Worm (Caenorhabditis elegans) whole organism, L4 larva: Measurements from ENCODE around the gene frpr-9.

Experiments used
- F44E2.7 ChIP-seq: fragments of 200-800 bp; sonication (Bioruptor generic); IDR thresholded peaks from 2 replicates; pipeline ENCODE4 v2.1.2; 2022; ENCODE audit warnings: missing genetic modification characterization, missing compliant biosample characterization
- T20F7.1 ChIP-seq: fragments of 200-800 bp; sonication (Bioruptor generic); optimal IDR thresholded peaks from 2 replicates; lab custom pipeline; 2018; ENCODE audit warnings: mild to moderate bottlenecking, missing genetic modification characterization, missing compliant biosample characterization
- Y5F2A.4 ChIP-seq: fragments of 200-800 bp; sonication (Bioruptor generic); optimal IDR thresholded peaks from 2 replicates; lab custom pipeline; 2018; ENCODE audit warnings: mild to moderate bottlenecking, missing genetic modification characterization, missing compliant biosample characterization
- ZK546.5 ChIP-seq, 2 experiments: sonication (generic microtip); optimal IDR thresholded peaks; 2 replicates each; lab custom pipeline; 2017; ENCODE audit warnings: missing biosample characterization in 2 of 2, missing genetic modification characterization in 2 of 2
- aha-1 ChIP-seq: fragments of 150-350 bp; peaks from one replicate; lab custom pipeline; 2014; ENCODE audit warnings: missing biosample characterization, missing genetic modification characterization
- aly-2 ChIP-seq: sonication (generic microtip); optimal IDR thresholded peaks from 2 replicates; lab custom pipeline; 2018; ENCODE audit warnings: missing biosample characterization, missing genetic modification characterization
- ama-1 ChIP-seq: fragments of 150-350 bp; optimal IDR thresholded peaks from 2 replicates; lab custom pipeline; 2014; ENCODE audit warnings: inconsistent platforms, mixed read lengths
- arid-1 ChIP-seq: fragments of 200-800 bp; sonication (Bioruptor generic); conservative IDR thresholded peaks from 2 replicates; pipeline ENCODE4 v1.3.6; 2022; ENCODE audit warnings: missing genetic modification reagents, missing genetic modification characterization, missing compliant biosample characterization
- attf-4 ChIP-seq: sonication (generic microtip); optimal IDR thresholded peaks from 3 replicates; lab custom pipeline; 2017; ENCODE audit warnings: missing biosample characterization, missing genetic modification characterization
- ceh-20 ChIP-seq: fragments of 200-800 bp; sonication (Bioruptor generic); IDR thresholded peaks from 2 replicates; pipeline ENCODE4 v1.3.6; 2022; ENCODE audit warnings: missing genetic modification reagents, missing genetic modification characterization, missing compliant biosample characterization
- ceh-28 ChIP-seq: fragments of 150-350 bp; optimal IDR thresholded peaks from 2 replicates; lab custom pipeline; 2014; ENCODE audit warnings: missing biosample characterization, missing genetic modification reagents, missing genetic modification characterization
- ceh-32 ChIP-seq: sonication (generic microtip); optimal IDR thresholded peaks from 2 replicates; lab custom pipeline; 2016; ENCODE audit warnings: mild to moderate bottlenecking, missing genetic modification characterization, missing compliant biosample characterization; ENCODE audit not compliant: poor library complexity
- ceh-62 ChIP-seq: sonication (generic microtip); optimal IDR thresholded peaks from 2 replicates; lab custom pipeline; 2017; ENCODE audit warnings: missing biosample characterization, missing genetic modification characterization
- ctbp-1 ChIP-seq: fragments of 200-800 bp; sonication (Bioruptor generic); IDR thresholded peaks from 2 replicates; pipeline ENCODE4 v1.3.6; 2022; ENCODE audit warnings: missing genetic modification reagents, missing genetic modification characterization, missing compliant biosample characterization
- dpl-1 ChIP-seq: fragments of 150-350 bp; optimal IDR thresholded peaks from 2 replicates; lab custom pipeline; 2014; ENCODE audit warnings: missing biosample characterization, missing genetic modification reagents, missing genetic modification characterization
- egl-43 ChIP-seq: fragments of 200-800 bp; sonication (Bioruptor generic); IDR thresholded peaks from 2 replicates; pipeline ENCODE4 v1.3.6; 2022; ENCODE audit warnings: missing genetic modification reagents, missing genetic modification characterization, missing compliant biosample characterization
- fkh-10 ChIP-seq: fragments of 150-350 bp; optimal IDR thresholded peaks from 2 replicates; lab custom pipeline; 2014; ENCODE audit warnings: missing biosample characterization, missing genetic modification reagents, missing genetic modification characterization
- hlh-11 ChIP-seq: fragments of 200-800 bp; sonication (Bioruptor generic); optimal IDR thresholded peaks from 2 replicates; lab custom pipeline; 2018; ENCODE audit warnings: mild to moderate bottlenecking, missing genetic modification characterization, missing compliant biosample characterization
- hmg-1.1 ChIP-seq: fragments of 200-800 bp; sonication (Bioruptor generic); IDR thresholded peaks from 2 replicates; pipeline ENCODE4 v1.3.6; 2022; ENCODE audit warnings: missing genetic modification reagents, missing genetic modification characterization, missing compliant biosample characterization
- jun-1 ChIP-seq: fragments of 150-350 bp; optimal IDR thresholded peaks from 2 replicates; lab custom pipeline; 2014; ENCODE audit warnings: missing biosample characterization, missing genetic modification reagents, missing genetic modification characterization
- lin-1 ChIP-seq: fragments of 200-800 bp; sonication (Bioruptor generic); IDR thresholded peaks from 2 replicates; pipeline ENCODE4 v1.3.6; 2022; ENCODE audit warnings: missing genetic modification reagents, missing genetic modification characterization, missing compliant biosample characterization
- lin-13 ChIP-seq: fragments of 150-350 bp; optimal IDR thresholded peaks from 2 replicates; lab custom pipeline; 2014; ENCODE audit warnings: missing biosample characterization, missing genetic modification reagents, missing genetic modification characterization
- lin-29 ChIP-seq: fragments of 200-800 bp; sonication (Bioruptor generic); IDR thresholded peaks from 2 replicates; pipeline ENCODE4 v1.3.6; 2022; ENCODE audit warnings: missing genetic modification reagents, missing genetic modification characterization, missing compliant biosample characterization
- lin-38 ChIP-seq: fragments of 200-800 bp; sonication (Bioruptor generic); IDR thresholded peaks from 2 replicates; pipeline ENCODE4 v1.3.6; 2022; ENCODE audit warnings: missing genetic modification reagents, missing genetic modification characterization, missing compliant biosample characterization
- madf-5 ChIP-seq, 2 experiments: fragments of 200-800 bp; sonication (Bioruptor generic); IDR thresholded peaks; 2 replicates each; pipeline ENCODE4 v1.3.6; 2022; ENCODE audit warnings: missing compliant biosample characterization in 2 of 2, missing genetic modification characterization in 2 of 2
- mep-1 ChIP-seq: fragments of 150-350 bp; sonication (generic microtip); optimal IDR thresholded peaks from 3 replicates; lab custom pipeline; 2014; ENCODE audit warnings: missing biosample characterization, missing genetic modification characterization
- mes-2 ChIP-seq: sonication (generic microtip); optimal IDR thresholded peaks from 2 replicates; lab custom pipeline; 2016; ENCODE audit warnings: missing genotype, mild to moderate bottlenecking, missing genetic modification characterization, missing compliant biosample characterization; ENCODE audit not compliant: poor library complexity, severe bottlenecking
- mxl-2 ChIP-seq: fragments of 200-800 bp; sonication (Bioruptor generic); conservative IDR thresholded peaks from 2 replicates; pipeline ENCODE4 v1.3.6; 2022; ENCODE audit warnings: missing genetic modification reagents, missing genetic modification characterization, missing compliant biosample characterization
- mxl-3 ChIP-seq: fragments of 200-800 bp; sonication (Bioruptor generic); optimal IDR thresholded peaks from 2 replicates; lab custom pipeline; 2018; ENCODE audit warnings: mild to moderate bottlenecking, missing genetic modification characterization, missing compliant biosample characterization
- nhr-10 ChIP-seq: fragments of 150-350 bp; optimal IDR thresholded peaks from 2 replicates; lab custom pipeline; 2014; ENCODE audit warnings: missing biosample characterization, missing genetic modification characterization
- nhr-111 ChIP-seq: fragments of 200-800 bp; sonication (Bioruptor generic); optimal IDR thresholded peaks from 2 replicates; lab custom pipeline; 2018; ENCODE audit warnings: mild to moderate bottlenecking, missing genetic modification characterization, missing compliant biosample characterization
- nhr-237 ChIP-seq: sonication (generic microtip); optimal IDR thresholded peaks from 2 replicates; lab custom pipeline; 2017; ENCODE audit warnings: missing biosample characterization, missing genetic modification characterization
- nhr-6 ChIP-seq: fragments of 150-350 bp; optimal IDR thresholded peaks from 2 replicates; lab custom pipeline; 2014; ENCODE audit warnings: missing biosample characterization, missing genetic modification characterization
- nhr-77 ChIP-seq: fragments of 150-350 bp; optimal IDR thresholded peaks from 2 replicates; lab custom pipeline; 2014; ENCODE audit warnings: missing biosample characterization, missing genetic modification characterization
- pha-4 ChIP-seq, 2 experiments: fragments of 150-350 bp in 1 of 2; fragments of 200-800 bp in 1 of 2; sonication (Bioruptor generic) in 1 of 2; IDR thresholded peaks in 1 of 2; optimal IDR thresholded peaks in 1 of 2; 2 replicates each; pipeline versions ENCODE4 v1.3.6 to Lab custom; 2014 to 2022; ENCODE audit warnings: missing genetic modification characterization in 2 of 2, missing genetic modification reagents in 2 of 2, missing biosample characterization in 1 of 2, missing compliant biosample characterization in 1 of 2
- saeg-2 ChIP-seq: fragments of 200-800 bp; sonication (Bioruptor generic); IDR thresholded peaks from 2 replicates; pipeline ENCODE4 v1.3.6; 2022; ENCODE audit warnings: missing genetic modification reagents, missing genetic modification characterization, missing compliant biosample characterization
- sdz-12 ChIP-seq: fragments of 200-800 bp; sonication (Bioruptor generic); optimal IDR thresholded peaks from 2 replicates; lab custom pipeline; 2018; ENCODE audit warnings: mild to moderate bottlenecking, missing genetic modification characterization, missing compliant biosample characterization
- set-16 ChIP-seq: fragments of 200-800 bp; sonication (Bioruptor generic); IDR thresholded peaks from 2 replicates; pipeline ENCODE4 v1.3.6; 2022; ENCODE audit warnings: missing genetic modification reagents, missing genetic modification characterization, missing compliant biosample characterization
- snpc-1.2 ChIP-seq: fragments of 200-800 bp; sonication (Bioruptor generic); IDR thresholded peaks from 2 replicates; pipeline ENCODE4 v1.3.6; 2022; ENCODE audit warnings: missing genetic modification reagents, missing genetic modification characterization, missing compliant biosample characterization
- spr-1 ChIP-seq: sonication (generic microtip); optimal IDR thresholded peaks from 2 replicates; lab custom pipeline; 2016; ENCODE audit warnings: mild to moderate bottlenecking, missing genetic modification characterization, missing compliant biosample characterization
- spr-3 ChIP-seq: fragments of 200-800 bp; sonication (Bioruptor generic); optimal IDR thresholded peaks from 2 replicates; lab custom pipeline; 2018; ENCODE audit warnings: mild to moderate bottlenecking, missing genetic modification characterization, missing compliant biosample characterization
- unc-62 ChIP-seq, 3 experiments: fragments of 150-350 bp in 1 of 3; sonication (generic microtip); optimal IDR thresholded peaks in 2 of 3; peaks in 1 of 3; 1 replicate in 1 of 3; 2 replicates in 2 of 3; lab custom pipeline; 2014 to 2017; ENCODE audit warnings: missing biosample characterization in 3 of 3, missing genetic modification characterization in 3 of 3, missing genetic modification reagents in 3 of 3, missing genotype in 1 of 3
- vab-7 ChIP-seq: fragments of 200-800 bp; sonication (Bioruptor generic); IDR thresholded peaks from 2 replicates; pipeline ENCODE4 v1.3.6; 2022; ENCODE audit warnings: missing genetic modification reagents, missing genetic modification characterization, missing compliant biosample characterization
- zfp-2 ChIP-seq: sonication (generic microtip); optimal IDR thresholded peaks from 2 replicates; lab custom pipeline; 2016; ENCODE audit warnings: mild to moderate bottlenecking, missing genetic modification characterization, missing compliant biosample characterization
- zfp-3 ChIP-seq: fragments of 200-800 bp; sonication (Bioruptor generic); conservative IDR thresholded peaks from 2 replicates; pipeline ENCODE4 v1.3.6; 2022; ENCODE audit warnings: missing genetic modification reagents, missing genetic modification characterization, missing compliant biosample characterization
- zip-2 ChIP-seq: fragments of 150-350 bp; optimal IDR thresholded peaks from 2 replicates; lab custom pipeline; 2014; ENCODE audit warnings: missing biosample characterization, missing genetic modification characterization
- ztf-7 ChIP-seq: fragments of 150-350 bp; optimal IDR thresholded peaks from 2 replicates; lab custom pipeline; 2014; ENCODE audit warnings: missing biosample characterization, missing genetic modification characterization

Gene frpr-9

DNA sequence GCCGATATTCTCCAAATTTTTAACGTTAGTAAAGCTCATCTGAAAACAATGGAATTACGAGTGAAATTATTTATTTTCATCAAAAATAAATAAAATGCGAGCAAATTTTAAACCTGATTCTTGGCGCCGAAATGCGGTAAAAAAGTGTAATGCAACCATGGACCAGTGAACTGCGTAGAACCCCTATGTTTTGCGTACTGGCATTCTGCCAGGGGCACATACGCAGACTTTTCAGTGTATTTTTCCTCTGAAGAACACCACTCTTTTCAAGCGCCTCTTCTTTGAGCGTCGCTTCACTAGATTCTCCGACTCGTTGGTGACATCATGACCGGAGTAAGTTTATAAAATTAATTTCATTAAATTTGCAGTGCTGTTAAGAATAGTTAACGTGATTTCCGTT, 26.4 kb upstream of the frpr-9 start, which contains the start of the genes ctf-4 and eef-1G (continued):
- TF ChIP-seq nhr-111 (GFP tag; lab: Kevin White, UChicago) = no peak
- peak; percentile 87 for TF ChIP-seq mxl-3 (GFP tag; lab: Kevin White, UChicago)
- TF ChIP-seq unc-62 (GFP tag; optimal IDR thresholded peaks at IDR 0.05 in 1 of 2; lab: Kevin White, UChicago) = peak in 1 of 2 experiments; percentile 97
- TF ChIP-seq unc-62 (tag; optimal IDR thresholded peaks at IDR 0.05; lab: Kevin White, UChicago) = no peak
- peak; percentile 64 for TF ChIP-seq zip-2
- peak; percentile 87 for TF ChIP-seq arid-1
- peak; percentile 98 for TF ChIP-seq dpl-1
- peak; percentile 86 for TF ChIP-seq lin-29 (GFP tag; lab: Robert Waterston, UW)
- TF ChIP-seq mes-2 = peak; percentile 93
- TF ChIP-seq jun-1 (tag; lab: Kevin White, UChicago) = peak; percentile 84
- peak; percentile 83 for TF ChIP-seq zfp-3 (GFP tag; lab: Robert Waterston, UW)
- peak; percentile 84 for TF ChIP-seq zfp-2
- peak; percentile 97 for TF ChIP-seq nhr-6 (tag; lab: Kevin White, UChicago)
- peak; percentile 87 for TF ChIP-seq fkh-10 (GFP tag; lab: Kevin White, UChicago)
- TF ChIP-seq T20F7.1 = peak; percentile 91
- TF ChIP-seq aly-2 (tag; lab: Kevin White, UChicago) = no peak
- peak; percentile 56 for TF ChIP-seq ceh-32 (tag; lab: Kevin White, UChicago)
- TF ChIP-seq ama-1 (lab: Kevin White, UChicago) = peak; percentile 83
- TF ChIP-seq saeg-2 (GFP tag; lab: Robert Waterston, UW) = peak; percentile 87

DNA sequence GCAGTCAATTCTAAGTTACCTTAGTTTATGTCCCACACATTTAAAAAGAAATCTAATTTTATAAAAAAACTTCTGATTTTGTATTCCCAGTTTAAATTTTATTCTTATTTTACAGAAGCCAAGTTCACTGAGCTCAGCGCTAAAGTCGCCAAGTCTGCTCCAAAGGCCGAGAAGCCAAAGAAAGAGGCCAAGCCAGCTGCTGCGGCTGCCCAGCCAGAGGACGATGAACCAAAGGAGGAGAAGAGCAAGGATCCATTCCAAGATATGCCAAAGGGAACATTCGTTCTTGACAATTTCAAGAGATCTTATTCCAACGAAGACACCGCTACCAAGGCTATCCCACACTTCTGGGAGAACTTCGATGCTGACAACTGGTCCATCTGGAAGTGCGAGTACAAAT, 25.0 kb upstream of the frpr-9 start:
- TF ChIP-seq ZK546.5 (tag; optimal IDR thresholded peaks at IDR 0.05; lab: Kevin White, UChicago) (no peak), sdz-12 (peak; percentile 34), ctbp-1 (GFP tag; lab: Robert Waterston, UW) (no peak), pha-4 (GFP tag; IDR thresholded peaks at IDR 0.05; lab: Robert Waterston, UW) (no peak), pha-4 (tag; optimal IDR thresholded peaks at IDR 0.05; lab: Kevin White, UChicago) (no peak), mxl-2 (GFP tag; lab: Robert Waterston, UW) (no peak), ceh-62 (no peak), lin-38 (GFP tag; lab: Robert Waterston, UW) (peak; percentile 44), hlh-11 (tag; lab: Kevin White, UChicago) (no peak), mep-1 (tag; lab: Kevin White, UChicago) (no peak), ceh-20 (GFP tag; lab: Robert Waterston, UW) (no peak), nhr-77 (tag; lab: Kevin White, UChicago) (no peak), saeg-2 (GFP tag; lab: Robert Waterston, UW) (no peak), egl-43 (GFP tag; lab: Robert Waterston, UW) (0 out of 2 replicates have a peak, but pooled peaks have one; percentile 44), aly-2 (tag; lab: Kevin White, UChicago) (no peak), madf-5 (GFP tag; IDR thresholded peaks at IDR 0.05; lab: Robert Waterston, UW) (0 out of 4 replicates have a peak, but pooled peaks of 1 of the 2 experiments have one; percentile 48), aha-1 (tag; lab: Kevin White, UChicago) (peak; percentile 78), set-16 (peak; percentile 54)

DNA sequence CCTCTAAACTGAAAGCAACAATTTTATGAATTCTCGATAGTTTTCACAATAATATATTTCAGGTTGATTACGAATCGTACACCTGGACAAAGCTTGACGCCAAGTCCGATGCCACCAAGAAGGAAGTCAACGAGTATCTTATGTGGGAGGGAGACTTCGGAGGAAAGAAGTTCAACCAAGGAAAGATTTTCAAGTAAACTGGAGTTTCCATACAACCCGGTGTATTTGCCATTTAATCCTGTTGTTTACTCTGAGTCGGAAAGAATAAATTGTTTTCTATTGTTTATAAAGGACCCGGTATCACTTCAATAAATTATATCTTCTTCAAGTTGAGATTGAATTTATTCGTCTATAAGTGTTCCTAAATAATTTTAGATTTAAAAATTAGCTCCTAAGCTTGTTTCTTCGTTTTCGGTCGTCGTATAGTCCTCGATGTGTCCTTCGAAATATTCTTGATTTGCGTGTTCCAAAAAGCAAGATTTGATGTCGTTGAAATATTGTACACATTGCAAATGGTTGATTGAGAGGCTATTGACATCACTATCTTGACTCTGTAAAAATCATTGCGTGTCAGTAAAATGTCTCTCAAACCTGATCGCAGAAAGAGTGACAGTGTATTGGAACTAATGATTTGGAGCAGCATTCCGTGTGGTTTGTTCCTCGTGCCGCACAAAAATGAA, 24.2 kb upstream of the frpr-9 start:
- TF ChIP-seq lin-13 (GFP tag; lab: Kevin White, UChicago) = no peak
- no peak for TF ChIP-seq nhr-10
- TF ChIP-seq ZK546.5 (tag; optimal IDR thresholded peaks at IDR 0.05; lab: Kevin White, UChicago) = no peak
- no peak for TF ChIP-seq snpc-1.2 (GFP tag; lab: Robert Waterston, UW)
- no peak for TF ChIP-seq ceh-32 (tag; lab: Kevin White, UChicago)
- TF ChIP-seq spr-3 (GFP tag; lab: Kevin White, UChicago) = no peak
- TF ChIP-seq mxl-2 (GFP tag; lab: Robert Waterston, UW) = no peak
- no peak for TF ChIP-seq nhr-237 (tag; lab: Kevin White, UChicago)
- no peak for TF ChIP-seq ztf-7 (tag; lab: Kevin White, UChicago)
- no peak for TF ChIP-seq ceh-28 (tag; lab: Kevin White, UChicago)
- no peak for TF ChIP-seq F44E2.7 (GFP tag; lab: Robert Waterston, UW)
- no peak for TF ChIP-seq hmg-1.1
- no peak for TF ChIP-seq spr-1 (tag; lab: Kevin White, UChicago)
- no peak for TF ChIP-seq vab-7 (GFP tag; lab: Robert Waterston, UW)
- no peak for TF ChIP-seq mxl-3 (GFP tag; lab: Kevin White, UChicago)
- no peak for TF ChIP-seq Y5F2A.4 (GFP tag; lab: Kevin White, UChicago)
- no peak for TF ChIP-seq aha-1 (tag; lab: Kevin White, UChicago)
- 0 out of 2 replicates have a peak, but pooled peaks have one; percentile 27 for TF ChIP-seq saeg-2 (GFP tag; lab: Robert Waterston, UW)
- no peak for TF ChIP-seq attf-4 (tag; lab: Kevin White, UChicago)
- TF ChIP-seq lin-1 (GFP tag; lab: Robert Waterston, UW) = no peak; the same call in 1 of the 2 replicates
